Fruit fly (Drosophila melanogaster): ENCODE results near the gene Rpt3.

- TF ChIP-seq CG4328 (GFP tag; optimal IDR thresholded peaks at IDR 0.05) (no peak), insv (GFP tag; optimal IDR thresholded peaks at IDR 0.05) (no peak), E2f1 (GFP tag; IDR thresholded peaks at IDR 0.05) (no peak), HmgZ (tag; optimal IDR thresholded peaks at IDR 0.05) (no peak), al (GFP tag; IDR thresholded peaks at IDR 0.05) (no peak)
These were observed 32.7 kb upstream of the Rpt3 start, which contains the start of gene CG2061 for dm6 chrX:11092201-11092600.
